Fruit fly (Drosophila melanogaster): ENCODE data around the gene CtsF.

Gene CtsF

dm6 chr3R:5212759-5213053 is 38.8 kb downstream of the CtsF start:
- TF ChIP-seq noc (tag; optimal IDR thresholded peaks at IDR 0.05) = no peak

dm6 chr3R:5211901-5212758 is 39.4 kb downstream of the CtsF start:
- TF ChIP-seq noc (tag; optimal IDR thresholded peaks at IDR 0.05) = no peak

- TF ChIP-seq noc (tag; optimal IDR thresholded peaks at IDR 0.05) = no peak
Observed at dm6 chr3R:5211401-5211800, 40.1 kb downstream of the CtsF start.

dm6 chr3R:5209481-5209880 is 42.1 kb downstream of the CtsF start:
- TF ChIP-seq noc (tag; optimal IDR thresholded peaks at IDR 0.05) = no peak

- no peak for TF ChIP-seq noc (tag; optimal IDR thresholded peaks at IDR 0.05)
Observed at dm6 chr3R:5208115-5208365, 43.5 kb downstream of the CtsF start.

- no peak for TF ChIP-seq noc (tag; optimal IDR thresholded peaks at IDR 0.05)
Observed at dm6 chr3R:5207277-5208114, 44.0 kb downstream of the CtsF start.

- TF ChIP-seq noc (tag; optimal IDR thresholded peaks at IDR 0.05) = no peak
Observed at dm6 chr3R:5205319-5206033, 46.1 kb downstream of the CtsF start.

dm6 chr3R:5203796-5204195 is 47.7 kb downstream of the CtsF start:
- TF ChIP-seq noc (tag; optimal IDR thresholded peaks at IDR 0.05) = no peak

dm6 chr3R:5199581-5199980 is 52.0 kb downstream of the CtsF start:
- TF ChIP-seq noc (tag; optimal IDR thresholded peaks at IDR 0.05) = no peak

- TF ChIP-seq noc (tag; optimal IDR thresholded peaks at IDR 0.05) = no peak
Observed at dm6 chr3R:5198302-5198701, 53.2 kb downstream of the CtsF start.

dm6 chr3R:5193271-5193670 is 58.3 kb downstream of the CtsF start:
- no peak for TF ChIP-seq noc (tag; optimal IDR thresholded peaks at IDR 0.05)

dm6 chr3R:5187806-5188205 is 63.7 kb downstream of the CtsF start:
- TF ChIP-seq noc (tag; optimal IDR thresholded peaks at IDR 0.05) = no peak

Data from whole organism, larva.